Fruit fly (Drosophila melanogaster): ENCODE measurements around the gene Cpr76Bd.

Gene Cpr76Bd

dm6 chr3L:19560695-19561246 is 28.2 kb downstream of the Cpr76Bd start (continued):
- TF ChIP-seq Dfd (GFP tag; optimal IDR thresholded peaks at IDR 0.05) (no peak), bcd (GFP tag; optimal IDR thresholded peaks at IDR 0.05) (peak; percentile 94), pfk (GFP tag; optimal IDR thresholded peaks at IDR 0.05) (peak; percentile 61), Dip2 (GFP tag; IDR thresholded peaks at IDR 0.05) (no peak), crc (GFP tag; optimal IDR thresholded peaks at IDR 0.05) (peak; percentile 80), NFAT (GFP tag; IDR thresholded peaks at IDR 0.05) (peak; percentile 91), chinmo (GFP tag; IDR thresholded peaks at IDR 0.05; ENCODE audit: partially characterized antibody) (0 out of 4 replicates have a peak, but pooled peaks have one; percentile 70), CG11456 (GFP tag; IDR thresholded peaks at IDR 0.05) (peak; percentile 87), NfI (GFP tag; optimal IDR thresholded peaks at IDR 0.05) (peak; percentile 93), Hey (tag; optimal IDR thresholded peaks at IDR 0.05) (peak; percentile 75), grau (tag; optimal IDR thresholded peaks at IDR 0.05) (peak; percentile 94), HHEX (GFP tag; optimal IDR thresholded peaks at IDR 0.05) (peak; percentile 93), CG4707 (GFP tag; optimal IDR thresholded peaks at IDR 0.05) (peak; percentile 90), CG1024 (GFP tag; IDR thresholded peaks at IDR 0.05) (peak; percentile 91), CG8944 (GFP tag; optimal IDR thresholded peaks at IDR 0.05) (peak; percentile 89), CkIIα-i1 (GFP tag; IDR thresholded peaks at IDR 0.05) (0 out of 2 replicates have a peak, but pooled peaks have one; percentile 17), inv (GFP tag; IDR thresholded peaks at IDR 0.05; ENCODE audit: partially characterized antibody) (no peak), tup (GFP tag; optimal IDR thresholded peaks at IDR 0.05) (peak; percentile 87), her (GFP tag; optimal IDR thresholded peaks at IDR 0.05) (peak; percentile 81), CG12659 (GFP tag; optimal IDR thresholded peaks at IDR 0.05) (peak; percentile 96), C15 (GFP tag; IDR thresholded peaks at IDR 0.05) (peak; percentile 70; the same call in 1 of the 3 replicates), Atf-2 (GFP tag; optimal IDR thresholded peaks at IDR 0.05) (peak; percentile 91), CG12391 (tag; optimal IDR thresholded peaks at IDR 0.05) (peak; percentile 97), dysf (GFP tag; IDR thresholded peaks at IDR 0.05) (peak; percentile 96), ash1 (GFP tag; optimal IDR thresholded peaks at IDR 0.05) (peak; percentile 44), ham (GFP tag; IDR thresholded peaks at IDR 0.05) (0 out of 2 replicates have a peak, but pooled peaks have one; percentile 68), Oaz (GFP tag; IDR thresholded peaks at IDR 0.05) (peak; percentile 89), CG10959 (GFP tag; IDR thresholded peaks at IDR 0.05) (peak; percentile 95), CG33557 (GFP tag; optimal IDR thresholded peaks at IDR 0.05) (peak; percentile 97), ab (GFP tag; optimal IDR thresholded peaks at IDR 0.05) (peak; percentile 75), lab (GFP tag; optimal IDR thresholded peaks at IDR 0.05) (peak; percentile 96), Meics (GFP tag; optimal IDR thresholded peaks at IDR 0.05) (peak; percentile 93), Bdp1 (GFP tag; optimal IDR thresholded peaks at IDR 0.05) (peak; percentile 86), CG34422 (GFP tag; IDR thresholded peaks at IDR 0.05) (peak; percentile 96), al (GFP tag; IDR thresholded peaks at IDR 0.05) (peak; percentile 92), D (optimal IDR thresholded peaks at IDR 0.05) (no peak), D (GFP tag; optimal IDR thresholded peaks at IDR 0.05) (peak; percentile 93), B-H2 (GFP tag; optimal IDR thresholded peaks at IDR 0.05) (peak; percentile 95), CG1603 (tag; optimal IDR thresholded peaks at IDR 0.05) (peak; percentile 86), CG4424 (GFP tag; optimal IDR thresholded peaks at IDR 0.05) (peak; percentile 96), D19A (tag; optimal IDR thresholded peaks at IDR 0.05) (peak; percentile 91), chif (GFP tag; optimal IDR thresholded peaks at IDR 0.05) (peak; percentile 89 to 96), gro (GFP tag; optimal IDR thresholded peaks at IDR 0.05) (peak; percentile 88), tio (GFP tag; optimal IDR thresholded peaks at IDR 0.05) (peak; percentile 92), CG10565 (GFP tag; optimal IDR thresholded peaks at IDR 0.05) (peak; percentile 83), CG16813 (GFP tag; IDR thresholded peaks at IDR 0.05; ENCODE audit: partially characterized antibody) (no peak), salm (tag; optimal IDR thresholded peaks at IDR 0.05) (peak; percentile 93), gem (tag; optimal IDR thresholded peaks at IDR 0.05) (peak; percentile 98), Xbp1 (GFP tag; optimal IDR thresholded peaks at IDR 0.05) (peak; percentile 95), tna (GFP tag; IDR thresholded peaks at IDR 0.05; ENCODE audit: partially characterized antibody) (no peak)
